Worm (Caenorhabditis elegans) whole organism, mixed stage, embryonic: ENCODE measurements around the gene gst-29.

Experiments
- M03D4.4 ChIP-seq: sonication (generic microtip); optimal IDR thresholded peaks from 2 replicates; lab custom pipeline; 2017; ENCODE audit warnings: mild to moderate bottlenecking, missing genetic modification characterization, missing compliant biosample characterization
- bed-3 ChIP-seq: fragments of 200-800 bp; sonication (Bioruptor generic); optimal IDR thresholded peaks from 3 replicates; lab custom pipeline; 2018; ENCODE audit warnings: mild to moderate bottlenecking, missing genetic modification characterization, moderate library complexity, missing compliant biosample characterization
- blmp-1 ChIP-seq: fragments of 150-350 bp; optimal IDR thresholded peaks from 2 replicates; lab custom pipeline; 2014; ENCODE audit warnings: missing biosample characterization, missing genetic modification characterization
- ceh-39 ChIP-seq: fragments of 150-350 bp; optimal IDR thresholded peaks from 2 replicates; lab custom pipeline; 2014; ENCODE audit warnings: missing biosample characterization, missing genetic modification characterization
- ceh-43 ChIP-seq: fragments of 200-800 bp; sonication (Bioruptor generic); optimal IDR thresholded peaks from 2 replicates; lab custom pipeline; 2018; ENCODE audit warnings: mild to moderate bottlenecking, missing genetic modification characterization, moderate library complexity, missing compliant biosample characterization
- ceh-83 ChIP-seq: fragments of 200-800 bp; sonication (Bioruptor generic); optimal IDR thresholded peaks from 2 replicates; lab custom pipeline; 2018; ENCODE audit warnings: mild to moderate bottlenecking, missing genetic modification characterization, missing compliant biosample characterization
- ces-1 ChIP-seq: fragments of 150-350 bp; optimal IDR thresholded peaks from 2 replicates; lab custom pipeline; 2014; ENCODE audit warnings: missing biosample characterization, missing genetic modification reagents, missing genetic modification characterization
- cnd-1 ChIP-seq: fragments of 200-800 bp; sonication (Bioruptor generic); optimal IDR thresholded peaks from 2 replicates; lab custom pipeline; 2018; ENCODE audit warnings: mild to moderate bottlenecking, missing genetic modification characterization, missing compliant biosample characterization
- drap-1 ChIP-seq: fragments of 200-800 bp; sonication (Bioruptor generic); optimal IDR thresholded peaks from 3 replicates; lab custom pipeline; 2018; ENCODE audit warnings: mild to moderate bottlenecking, missing genetic modification characterization, missing compliant biosample characterization
- elt-1 ChIP-seq: sonication (generic microtip); optimal IDR thresholded peaks from 2 replicates; lab custom pipeline; 2017; ENCODE audit warnings: missing genetic modification characterization, mild to moderate bottlenecking, missing compliant biosample characterization, antibody characterized with exemption, moderate library complexity, borderline replicate concordance; ENCODE audit not compliant: insufficient read depth
- elt-3 ChIP-seq: fragments of 150-350 bp; optimal IDR thresholded peaks from 2 replicates; lab custom pipeline; 2014; ENCODE audit warnings: missing biosample characterization, missing genetic modification characterization
- flh-1 ChIP-seq: fragments of 200-800 bp; sonication (Bioruptor generic); optimal IDR thresholded peaks from 2 replicates; lab custom pipeline; 2018; ENCODE audit warnings: mild to moderate bottlenecking, missing genetic modification characterization, moderate library complexity, missing compliant biosample characterization
- ham-2 ChIP-seq: fragments of 200-800 bp; sonication (Bioruptor generic); optimal IDR thresholded peaks from 2 replicates; lab custom pipeline; 2018; ENCODE audit warnings: mild to moderate bottlenecking, missing genetic modification characterization, missing compliant biosample characterization
- hlh-1 ChIP-seq: fragments of 150-350 bp; optimal IDR thresholded peaks from 2 replicates; lab custom pipeline; 2014; ENCODE audit warnings: missing biosample characterization, missing genetic modification reagents, missing genetic modification characterization
- lin-13 ChIP-seq: fragments of 150-350 bp; optimal IDR thresholded peaks from 2 replicates; lab custom pipeline; 2014; ENCODE audit warnings: missing biosample characterization, missing genetic modification characterization
- lin-32 ChIP-seq: fragments of 200-800 bp; sonication (Bioruptor generic); optimal IDR thresholded peaks from 2 replicates; lab custom pipeline; 2018; ENCODE audit warnings: mild to moderate bottlenecking, missing genetic modification characterization, missing compliant biosample characterization
- lsy-2 ChIP-seq: fragments of 150-350 bp; optimal IDR thresholded peaks from 2 replicates; lab custom pipeline; 2014; ENCODE audit warnings: missing biosample characterization, missing genetic modification characterization
- mab-5 ChIP-seq: fragments of 150-350 bp; optimal IDR thresholded peaks from 2 replicates; lab custom pipeline; 2014; ENCODE audit warnings: missing biosample characterization, missing genetic modification characterization
- mep-1 ChIP-seq: fragments of 150-350 bp; optimal IDR thresholded peaks from 2 replicates; lab custom pipeline; 2017; ENCODE audit warnings: missing biosample characterization, missing genetic modification reagents, missing genetic modification characterization, inconsistent platforms
- mls-2 ChIP-seq: sonication (generic microtip); optimal IDR thresholded peaks from 2 replicates; lab custom pipeline; 2016; ENCODE audit warnings: mild to moderate bottlenecking, missing genetic modification characterization, moderate library complexity, missing compliant biosample characterization
- nhr-12 ChIP-seq: fragments of 150-350 bp; optimal IDR thresholded peaks from 2 replicates; lab custom pipeline; 2014; ENCODE audit warnings: missing biosample characterization, missing genetic modification characterization
- nhr-237 ChIP-seq: fragments of 150-350 bp; optimal IDR thresholded peaks from 2 replicates; lab custom pipeline; 2014; ENCODE audit warnings: missing biosample characterization, missing genetic modification characterization
- nhr-28 ChIP-seq: fragments of 150-350 bp; optimal IDR thresholded peaks from 2 replicates; lab custom pipeline; 2014; ENCODE audit warnings: missing biosample characterization, missing genetic modification characterization
- nhr-76 ChIP-seq: sonication (generic microtip); optimal IDR thresholded peaks from 2 replicates; lab custom pipeline; 2017; ENCODE audit warnings: missing biosample characterization, missing genetic modification characterization
- pha-4 ChIP-seq: fragments of 150-350 bp; optimal IDR thresholded peaks from 2 replicates; lab custom pipeline; 2018; ENCODE audit warnings: missing biosample characterization, missing genetic modification reagents, missing genetic modification characterization
- sem-2 ChIP-seq: fragments of 200-800 bp; sonication (Bioruptor generic); optimal IDR thresholded peaks from 2 replicates; lab custom pipeline; 2018; ENCODE audit warnings: mild to moderate bottlenecking, missing genetic modification characterization, missing compliant biosample characterization
- snpc-4 ChIP-seq: fragments of 150-350 bp; optimal IDR thresholded peaks from 2 replicates; lab custom pipeline; 2014; ENCODE audit warnings: missing biosample characterization, missing genetic modification characterization
- sptf-1 ChIP-seq: sonication (generic microtip); optimal IDR thresholded peaks from 2 replicates; lab custom pipeline; 2017; ENCODE audit warnings: mild to moderate bottlenecking, missing genetic modification characterization, moderate library complexity, missing compliant biosample characterization
- tbx-8 ChIP-seq: fragments of 200-800 bp; sonication (Bioruptor generic); optimal IDR thresholded peaks from 2 replicates; lab custom pipeline; 2018; ENCODE audit warnings: mild to moderate bottlenecking, missing genetic modification characterization, moderate library complexity, missing compliant biosample characterization
- unc-120 ChIP-seq: sonication (generic microtip); optimal IDR thresholded peaks from 2 replicates; lab custom pipeline; 2017; ENCODE audit warnings: missing genetic modification characterization, missing compliant biosample characterization; ENCODE audit not compliant: poor library complexity, severe bottlenecking
- unc-39 ChIP-seq: fragments of 150-350 bp; optimal IDR thresholded peaks from 2 replicates; lab custom pipeline; 2014; ENCODE audit warnings: missing biosample characterization, missing genetic modification characterization
- unc-62 ChIP-seq: fragments of 150-350 bp; optimal IDR thresholded peaks from 2 replicates; lab custom pipeline; 2014; ENCODE audit warnings: missing biosample characterization, missing genetic modification reagents, missing genetic modification characterization
- zip-8 ChIP-seq: fragments of 150-350 bp; optimal IDR thresholded peaks from 2 replicates; lab custom pipeline; 2014; ENCODE audit warnings: missing biosample characterization, missing genetic modification characterization
- ztf-11 ChIP-seq: fragments of 150-350 bp; optimal IDR thresholded peaks from 2 replicates; lab custom pipeline; 2014; ENCODE audit warnings: missing biosample characterization, missing genetic modification characterization

gst-29 gene

DNA sequence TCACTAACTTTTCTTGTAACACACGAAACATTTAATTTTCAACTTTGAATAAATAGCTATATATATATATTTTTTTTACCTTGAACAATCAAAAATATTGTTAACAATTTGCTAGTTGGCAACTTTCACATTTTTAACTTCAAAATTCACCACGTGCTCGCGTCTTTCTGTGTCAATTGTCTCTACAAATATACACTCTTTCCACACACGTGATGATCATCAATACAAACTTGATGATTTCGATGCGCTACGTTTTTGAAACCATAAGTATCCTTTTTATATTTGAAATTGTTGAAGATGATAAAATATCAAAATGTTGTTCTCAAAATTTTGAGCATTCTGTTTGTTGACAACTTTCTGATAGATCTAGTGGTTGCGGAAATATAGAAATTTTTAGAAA lies 25.7 kb upstream of the gst-29 start:
- no peak for TF ChIP-seq ceh-83 (GFP tag; lab: Kevin White, UChicago)
- TF ChIP-seq unc-62 (GFP tag; lab: Kevin White, UChicago): no peak
- TF ChIP-seq ztf-11 (tag; lab: Kevin White, UChicago): no peak
- TF ChIP-seq nhr-28: no peak
- no peak for TF ChIP-seq drap-1 (GFP tag; lab: Kevin White, UChicago)
- no peak for TF ChIP-seq nhr-76

DNA sequence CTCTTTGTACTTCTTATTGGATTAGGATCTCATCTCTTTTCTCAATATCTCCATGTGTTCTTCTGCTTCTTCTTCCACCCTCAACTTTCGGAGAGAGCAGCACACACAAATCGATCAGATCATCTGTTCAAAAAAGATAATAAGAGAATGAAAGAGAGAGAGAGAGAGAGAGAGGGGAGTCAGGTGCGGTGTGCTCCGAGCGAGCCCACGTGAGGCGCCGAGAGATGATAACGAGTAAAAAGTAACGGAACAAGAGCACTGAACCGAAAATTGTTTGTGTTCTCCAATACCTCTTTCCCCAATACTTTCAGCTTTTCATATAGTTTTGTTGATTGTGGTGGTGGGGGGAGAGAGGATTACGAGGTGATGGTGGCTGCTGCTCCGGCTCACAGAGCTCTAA lies 24.3 kb upstream of the gst-29 start:
- no peak for TF ChIP-seq pha-4 (tag; lab: Kevin White, UChicago)
- no peak for TF ChIP-seq unc-39 (tag; lab: Kevin White, UChicago)
- TF ChIP-seq lin-32 (GFP tag; lab: Kevin White, UChicago): no peak
- TF ChIP-seq nhr-76: no peak
- no peak for TF ChIP-seq elt-1
- no peak for TF ChIP-seq lin-13 (tag; lab: Kevin White, UChicago)
- no peak for TF ChIP-seq blmp-1
- no peak for TF ChIP-seq ham-2 (GFP tag; lab: Kevin White, UChicago)
- TF ChIP-seq unc-62 (GFP tag; lab: Kevin White, UChicago): no peak
- TF ChIP-seq hlh-1 (tag; lab: Kevin White, UChicago): peak; percentile 55
- TF ChIP-seq unc-120: peak; percentile 3
- no peak for TF ChIP-seq sem-2 (GFP tag; lab: Kevin White, UChicago)
- TF ChIP-seq tbx-8 (GFP tag; lab: Kevin White, UChicago): no peak
- no peak for TF ChIP-seq cnd-1

ce11 chrII:15190971-15191370 lies 21.3 kb upstream of the gst-29 start:
- TF ChIP-seq unc-120: no peak
- TF ChIP-seq nhr-76: no peak
- no peak for TF ChIP-seq ceh-43
- no peak for TF ChIP-seq tbx-8 (GFP tag; lab: Kevin White, UChicago)
- TF ChIP-seq nhr-237 (tag; lab: Kevin White, UChicago): no peak
- no peak for TF ChIP-seq ceh-39 (tag; lab: Kevin White, UChicago)
- TF ChIP-seq mab-5 (tag; lab: Kevin White, UChicago): no peak
- TF ChIP-seq ceh-83 (GFP tag; lab: Kevin White, UChicago): no peak
- TF ChIP-seq elt-3 (tag; lab: Kevin White, UChicago): no peak
- TF ChIP-seq drap-1 (GFP tag; lab: Kevin White, UChicago): no peak
- TF ChIP-seq hlh-1 (tag; lab: Kevin White, UChicago): no peak
- TF ChIP-seq elt-1: no peak
- TF ChIP-seq mep-1 (tag; lab: Kevin White, UChicago): no peak
- TF ChIP-seq nhr-12 (tag; lab: Kevin White, UChicago): no peak
- no peak for TF ChIP-seq mls-2 (tag; lab: Kevin White, UChicago)

- TF ChIP-seq sptf-1 (tag; lab: Kevin White, UChicago) (no peak), ces-1 (peak; percentile 18)
These were observed 20.3 kb upstream of the gst-29 start for ce11 chrII:15189956-15190355.

- no peak for TF ChIP-seq sptf-1 (tag; lab: Kevin White, UChicago)
- no peak for TF ChIP-seq nhr-237 (tag; lab: Kevin White, UChicago)
- no peak for TF ChIP-seq tbx-8 (GFP tag; lab: Kevin White, UChicago)
- TF ChIP-seq ham-2 (GFP tag; lab: Kevin White, UChicago): no peak
- no peak for TF ChIP-seq ceh-43
- no peak for TF ChIP-seq drap-1 (GFP tag; lab: Kevin White, UChicago)
- no peak for TF ChIP-seq nhr-76
- TF ChIP-seq ztf-11 (tag; lab: Kevin White, UChicago): no peak
- no peak for TF ChIP-seq sem-2 (GFP tag; lab: Kevin White, UChicago)
- no peak for TF ChIP-seq hlh-1 (tag; lab: Kevin White, UChicago)
- TF ChIP-seq lin-13 (tag; lab: Kevin White, UChicago): no peak
- TF ChIP-seq mls-2 (tag; lab: Kevin White, UChicago): no peak
- TF ChIP-seq ceh-83 (GFP tag; lab: Kevin White, UChicago): no peak
- no peak for TF ChIP-seq ceh-39 (tag; lab: Kevin White, UChicago)
- no peak for TF ChIP-seq ces-1
These were observed 15.6 kb upstream of the gst-29 start, which contains the start of gene gst-35 for ce11 chrII:15185289-15185688. Gene gst-35, minus strand, starts transcription at chrII:15185389.

ce11 chrII:15183139-15183538 lies 13.5 kb upstream of the gst-29 start, which contains the start of gene gst-34:
Gene gst-34, minus strand, starts transcription at chrII:15183239.
- TF ChIP-seq lsy-2 (tag; lab: Kevin White, UChicago) (no peak), snpc-4 (tag; lab: Kevin White, UChicago) (no peak), nhr-237 (tag; lab: Kevin White, UChicago) (no peak), nhr-76 (no peak), sem-2 (GFP tag; lab: Kevin White, UChicago) (no peak), elt-1 (no peak), mab-5 (tag; lab: Kevin White, UChicago) (no peak), ceh-83 (GFP tag; lab: Kevin White, UChicago) (no peak), lin-13 (tag; lab: Kevin White, UChicago) (no peak), bed-3 (GFP tag; lab: Kevin White, UChicago) (no peak), hlh-1 (tag; lab: Kevin White, UChicago) (no peak), zip-8 (tag; lab: Kevin White, UChicago) (no peak), sptf-1 (tag; lab: Kevin White, UChicago) (no peak), nhr-12 (tag; lab: Kevin White, UChicago) (no peak), tbx-8 (GFP tag; lab: Kevin White, UChicago) (no peak), blmp-1 (no peak), elt-3 (tag; lab: Kevin White, UChicago) (no peak), flh-1 (GFP tag; lab: Kevin White, UChicago) (no peak), M03D4.4 (no peak)
